Worm (Caenorhabditis elegans): ENCODE measurements around the gene col-37.

DNA sequence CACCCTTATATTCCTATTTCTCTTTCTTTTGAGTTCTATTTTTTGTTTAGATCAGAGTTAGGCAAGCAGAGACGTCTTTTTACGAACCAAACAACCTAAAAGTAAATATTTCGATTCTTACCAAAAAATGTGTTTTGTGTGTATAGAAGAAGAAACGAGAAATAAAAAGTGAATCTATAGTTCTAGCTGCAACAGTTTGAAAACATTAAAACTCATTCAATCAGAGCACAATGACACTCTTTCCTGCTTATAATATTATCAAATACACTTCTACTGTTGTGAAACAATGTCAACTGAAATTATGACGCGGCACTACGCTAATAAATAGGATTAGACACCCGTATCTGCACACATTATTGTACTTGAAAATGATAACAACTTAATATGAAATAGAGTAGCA lies 28.3 kb upstream of the col-37 start, which contains the start of gene ZK836.3:
- TF ChIP-seq hnd-1 (tag; optimal IDR thresholded peaks at IDR 0.05) (no peak), ama-1 (optimal IDR thresholded peaks at IDR 0.05) (no peak), tra-4 (tag; optimal IDR thresholded peaks at IDR 0.05) (no peak), flt-1 (GFP tag; IDR thresholded peaks at IDR 0.05) (no peak), F13C5.2 (tag; optimal IDR thresholded peaks at IDR 0.05) (no peak), pes-1 (GFP tag; IDR thresholded peaks at IDR 0.05) (no peak)
